Fruit fly (Drosophila melanogaster): Measurements from ENCODE around the gene CG33060.
A peak's percentile ranks its signal among the peaks of the same experiment; 100 is the strongest.

DNA sequence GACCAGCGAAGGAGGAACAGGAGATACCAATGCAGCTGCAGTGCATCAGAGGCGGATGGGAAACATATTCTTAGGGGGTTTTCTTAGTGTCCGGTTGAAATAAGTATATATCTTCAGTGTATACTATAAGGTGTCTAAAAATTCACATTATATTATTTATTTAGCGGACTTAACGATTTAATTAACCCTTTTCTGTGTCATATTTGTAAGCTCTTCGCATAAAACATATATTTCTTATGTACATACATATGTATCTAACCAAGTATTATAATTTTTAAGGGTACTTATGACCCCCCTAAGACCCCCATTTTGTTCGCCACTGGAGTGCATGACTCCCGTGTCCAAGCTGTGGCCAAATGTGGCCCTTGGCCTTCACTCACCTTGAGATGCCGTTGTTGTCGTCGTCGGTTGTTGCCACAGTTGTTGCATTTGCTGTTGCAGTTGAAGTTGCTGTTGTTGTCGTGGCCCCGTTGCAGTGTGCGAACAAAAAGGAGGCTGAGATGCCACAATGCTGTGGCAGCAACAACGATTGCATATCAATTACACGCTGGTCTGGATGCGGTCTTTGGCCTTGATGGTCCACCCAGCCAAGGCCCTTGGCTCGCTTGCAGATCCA is 30.5 kb downstream of the CG33060 start:
- TF ChIP-seq CG9139 (GFP tag; optimal IDR thresholded peaks at IDR 0.05) (peak; percentile 93), fd59A (GFP tag; optimal IDR thresholded peaks at IDR 0.05) (peak; percentile 96), ss (GFP tag; optimal IDR thresholded peaks at IDR 0.05) (peak; percentile 95 to 97), Hr4 (GFP tag; optimal IDR thresholded peaks at IDR 0.05) (peak; percentile 48), Sox102F (GFP tag; optimal IDR thresholded peaks at IDR 0.05) (peak; percentile 66), spab (GFP tag; optimal IDR thresholded peaks at IDR 0.05) (peak; percentile 95), lz (GFP tag; optimal IDR thresholded peaks at IDR 0.05) (peak; percentile 71), esn (GFP tag; optimal IDR thresholded peaks at IDR 0.05) (peak; percentile 80), Ets96B (tag; optimal IDR thresholded peaks at IDR 0.05) (peak; percentile 96), Sox15 (GFP tag; optimal IDR thresholded peaks at IDR 0.05) (peak; percentile 75), CG11902 (GFP tag; optimal IDR thresholded peaks at IDR 0.05) (peak; percentile 70), eg (GFP tag; IDR thresholded peaks at IDR 0.05) (0 out of 3 replicates have a peak, but pooled peaks have one; percentile 25), CG6808 (GFP tag; optimal IDR thresholded peaks at IDR 0.05) (peak; percentile 97)
